Worm (Caenorhabditis elegans): Measurements from ENCODE around the gene clec-265.

clec-265 gene

ce11 chrX:3021466-3021865, 10.1 kb upstream of the clec-265 start:
- TF ChIP-seq hlh-13 (GFP tag; optimal IDR thresholded peaks at IDR 0.05): no peak
- TF ChIP-seq ets-4 (tag; optimal IDR thresholded peaks at IDR 0.05): no peak
- TF ChIP-seq nhr-11 (tag; optimal IDR thresholded peaks at IDR 0.05): no peak
- TF ChIP-seq sdc-2 (tag; optimal IDR thresholded peaks at IDR 0.05): no peak
- no peak for TF ChIP-seq hlh-8 (tag; optimal IDR thresholded peaks at IDR 0.05)
- no peak for TF ChIP-seq gmeb-2 (tag; optimal IDR thresholded peaks at IDR 0.05)
- no peak for TF ChIP-seq tbx-2 (tag; optimal IDR thresholded peaks at IDR 0.05)
- TF ChIP-seq C38D4.7 (GFP tag; optimal IDR thresholded peaks at IDR 0.05): no peak
- TF ChIP-seq dmd-4 (tag; optimal IDR thresholded peaks at IDR 0.05; ENCODE audit: borderline replicate concordance): no peak
- TF ChIP-seq ceh-34 (tag; optimal IDR thresholded peaks at IDR 0.05): no peak
- no peak for TF ChIP-seq ceh-6 (GFP tag; optimal IDR thresholded peaks at IDR 0.05)
- TF ChIP-seq pha-4 (tag; optimal IDR thresholded peaks at IDR 0.05): no peak
- TF ChIP-seq ceh-30 (tag; optimal IDR thresholded peaks at IDR 0.05): no peak
- no peak for TF ChIP-seq ceh-48 (tag; optimal IDR thresholded peaks at IDR 0.05)
- TF ChIP-seq ceh-45 (GFP tag; IDR thresholded peaks at IDR 0.05): no peak
- no peak for TF ChIP-seq pros-1 (tag; optimal IDR thresholded peaks at IDR 0.05)
- no peak for TF ChIP-seq K09A11.1 (tag; optimal IDR thresholded peaks at IDR 0.05; ENCODE audit: insufficient read depth)
- no peak for TF ChIP-seq syd-9 (tag; optimal IDR thresholded peaks at IDR 0.05)
- no peak for TF ChIP-seq ceh-14 (tag; optimal IDR thresholded peaks at IDR 0.05)
- TF ChIP-seq T23F11.4 (GFP tag; optimal IDR thresholded peaks at IDR 0.05): no peak

- TF ChIP-seq ceh-19 (GFP tag; optimal IDR thresholded peaks at IDR 0.05): no peak
- peak; percentile 52 for TF ChIP-seq unc-42 (tag; optimal IDR thresholded peaks at IDR 0.05)
Measured at ce11 chrX:3022330-3023088, 9.1 kb upstream of the clec-265 start.

DNA sequence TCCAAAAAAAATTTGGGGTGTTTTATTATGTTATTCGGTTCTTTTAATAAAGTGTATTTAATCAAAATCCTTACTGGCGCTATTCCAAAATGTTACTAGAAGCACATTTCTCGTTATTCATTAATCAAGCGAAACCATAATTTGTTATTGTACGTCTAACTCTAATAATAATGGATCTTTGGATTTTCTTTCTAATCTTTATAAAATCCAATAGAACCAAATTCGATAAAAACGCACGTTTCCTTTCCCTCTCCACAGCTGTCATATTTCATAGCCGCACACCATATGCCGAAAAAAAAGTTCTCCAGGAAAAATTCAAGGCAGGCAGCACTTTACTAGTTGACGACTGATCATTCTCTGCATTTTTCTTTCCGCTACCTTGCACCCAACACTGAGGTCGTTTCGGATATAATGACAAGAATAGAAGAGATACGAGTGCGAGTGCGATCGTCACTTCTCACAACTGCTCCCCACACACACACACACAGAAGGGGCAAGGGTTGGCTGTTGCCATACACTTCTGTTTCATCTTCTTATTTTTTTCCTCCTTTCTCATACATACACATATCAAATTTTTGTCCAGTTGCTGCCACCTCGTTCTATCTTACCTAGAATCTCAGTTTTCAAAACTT, 7.9 kb upstream of the clec-265 start:
- no peak for TF ChIP-seq dve-1 (tag; optimal IDR thresholded peaks at IDR 0.05)
- peak; percentile 69 for TF ChIP-seq unc-42 (tag; optimal IDR thresholded peaks at IDR 0.05)

DNA sequence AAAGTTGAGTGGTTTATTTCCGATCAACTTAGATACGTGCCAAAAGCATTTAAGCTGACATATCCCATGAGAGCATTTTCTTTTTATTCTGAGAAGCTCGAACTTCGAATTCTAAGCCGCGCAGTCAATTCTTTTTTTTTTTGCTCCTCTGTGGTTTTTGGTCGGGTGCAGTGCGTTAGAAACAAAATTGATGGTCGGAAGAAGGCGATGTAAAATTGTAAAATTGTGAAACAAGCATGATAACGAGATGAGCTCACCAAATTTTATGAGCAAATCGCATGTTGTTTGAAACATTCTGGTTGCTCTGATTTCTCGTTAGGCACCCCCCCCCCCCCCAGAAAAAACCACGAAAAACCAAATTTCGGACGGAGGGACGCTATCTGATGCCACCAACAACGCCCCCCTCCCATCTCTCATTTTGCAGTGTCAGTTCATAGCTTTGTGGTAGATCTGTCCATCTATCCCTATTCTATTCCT, 6.9 kb upstream of the clec-265 start, which contains the start of gene aqp-7:
Gene aqp-7 (plus strand): TSS at position 427 of the 477 bp plus-strand sequence.
- TF ChIP-seq ceh-9 (tag; optimal IDR thresholded peaks at IDR 0.05) (no peak), fkh-10 (GFP tag; optimal IDR thresholded peaks at IDR 0.05) (no peak), mec-3 (tag; optimal IDR thresholded peaks at IDR 0.05; ENCODE audit: borderline replicate concordance) (no peak), odd-2 (tag; optimal IDR thresholded peaks at IDR 0.05) (no peak), unc-86 (tag; optimal IDR thresholded peaks at IDR 0.05) (no peak), ttx-3 (tag; optimal IDR thresholded peaks at IDR 0.05) (no peak), npax-4 (tag; optimal IDR thresholded peaks at IDR 0.05) (no peak), unc-3 (GFP tag; conservative IDR thresholded peaks at IDR 0.05) (no peak), unc-3 (tag; optimal IDR thresholded peaks at IDR 0.05) (no peak), pag-3 (tag; optimal IDR thresholded peaks at IDR 0.05; ENCODE audit: borderline replicate concordance) (no peak), ceh-19 (GFP tag; optimal IDR thresholded peaks at IDR 0.05) (no peak), hlh-8 (tag; optimal IDR thresholded peaks at IDR 0.05) (no peak), Y22D7AL.16 (tag; optimal IDR thresholded peaks at IDR 0.05) (no peak), pha-2 (tag; optimal IDR thresholded peaks at IDR 0.05) (no peak), K02D7.2 (tag; optimal IDR thresholded peaks at IDR 0.05) (no peak), hlh-15 (tag; optimal IDR thresholded peaks at IDR 0.05) (no peak), dve-1 (tag; optimal IDR thresholded peaks at IDR 0.05) (no peak), T23F11.4 (GFP tag; optimal IDR thresholded peaks at IDR 0.05) (no peak), ceh-2 (tag; optimal IDR thresholded peaks at IDR 0.05) (no peak), hlh-30 (tag; optimal IDR thresholded peaks at IDR 0.05; ENCODE audit: insufficient read depth) (no peak)

Data from whole organism, late embryonic.